Fruit fly (Drosophila melanogaster) whole organism, adult: ENCODE measurements around the gene emc.
A peak's percentile ranks its signal among the peaks of the same experiment; 100 is the strongest.

Experiments used
- CG11617 ChIP-seq: fragments of 200-800 bp; sonication (Bioruptor generic); optimal IDR thresholded peaks from 2 replicates; lab custom pipeline; 2017; ENCODE audit warnings: mild to moderate bottlenecking, missing biosample characterization, missing genetic modification reagents, missing genetic modification characterization
- CG12768 ChIP-seq: fragments of 200-800 bp; sonication (Bioruptor generic); optimal IDR thresholded peaks from 2 replicates; lab custom pipeline; 2017; ENCODE audit warnings: missing biosample characterization, missing genetic modification characterization, mild to moderate bottlenecking, moderate library complexity, missing genetic modification reagents
- CG14711 ChIP-seq: fragments of 200-800 bp; sonication (Bioruptor generic); optimal IDR thresholded peaks from 2 replicates; lab custom pipeline; 2018; ENCODE audit warnings: missing biosample characterization, mild to moderate bottlenecking, missing genetic modification characterization, moderate library complexity
- CG1620 ChIP-seq: fragments of 200-800 bp; sonication (Bioruptor generic); optimal IDR thresholded peaks from 2 replicates; lab custom pipeline; 2016; ENCODE audit warnings: missing biosample characterization, missing genetic modification characterization
- CG33017 ChIP-seq: fragments of 200-800 bp; sonication (Bioruptor generic); optimal IDR thresholded peaks from 2 replicates; lab custom pipeline; 2018; ENCODE audit warnings: missing biosample characterization, mild to moderate bottlenecking, missing genetic modification characterization, moderate library complexity
- CG5204 ChIP-seq: fragments of 200-800 bp; sonication (Bioruptor generic); optimal IDR thresholded peaks from 2 replicates; lab custom pipeline; 2016; ENCODE audit warnings: missing biosample characterization, missing genetic modification characterization
- CG7045 ChIP-seq: fragments of 200-800 bp; sonication (Bioruptor generic); optimal IDR thresholded peaks from 2 replicates; lab custom pipeline; 2017; ENCODE audit warnings: missing biosample characterization, mild to moderate bottlenecking, missing genetic modification characterization
- CG7101 ChIP-seq: fragments of 200-800 bp; sonication (Bioruptor generic); optimal IDR thresholded peaks from 2 replicates; lab custom pipeline; 2018; ENCODE audit warnings: missing biosample characterization, mild to moderate bottlenecking, missing genetic modification characterization, moderate library complexity
- Clk ChIP-seq: fragments of 200-800 bp; sonication (Bioruptor generic); optimal IDR thresholded peaks from 2 replicates; lab custom pipeline; 2017; ENCODE audit warnings: missing biosample characterization, missing genetic modification characterization
- Crg-1 ChIP-seq: fragments of 200-800 bp; sonication (Bioruptor generic); optimal IDR thresholded peaks from 2 replicates; lab custom pipeline; 2016; ENCODE audit warnings: missing biosample characterization, missing genetic modification characterization
- Hr96 ChIP-seq: fragments of 200-800 bp; sonication (Bioruptor generic); optimal IDR thresholded peaks from 2 replicates; lab custom pipeline; 2016; ENCODE audit warnings: missing biosample characterization, missing genetic modification characterization
- Mnt ChIP-seq: fragments of 200-800 bp; sonication (Bioruptor generic); optimal IDR thresholded peaks from 2 replicates; lab custom pipeline; 2016; ENCODE audit warnings: missing biosample characterization, mild to moderate bottlenecking, missing genetic modification characterization
- bab1 ChIP-seq: fragments of 200-800 bp; sonication (Bioruptor generic); optimal IDR thresholded peaks from 3 replicates; lab custom pipeline; 2019; ENCODE audit warnings: missing biosample characterization, mild to moderate bottlenecking, missing genetic modification characterization, moderate library complexity
- cic ChIP-seq: fragments of 200-800 bp; sonication (Bioruptor generic); optimal IDR thresholded peaks from 2 replicates; lab custom pipeline; 2017; ENCODE audit warnings: missing biosample characterization, mild to moderate bottlenecking, missing genetic modification characterization, moderate library complexity
- cnc ChIP-seq, 2 experiments: fragments of >200 bp; optimal IDR thresholded peaks; 2 replicates each; lab custom pipeline; 2017
- kay ChIP-seq: fragments of 200-800 bp; sonication (Bioruptor generic); peaks from one replicate; lab custom pipeline; 2016; ENCODE audit warnings: missing biosample characterization, missing genetic modification characterization, borderline replicate concordance
- ovo ChIP-seq: fragments of 200-800 bp; sonication (Bioruptor generic); optimal IDR thresholded peaks from 2 replicates; lab custom pipeline; 2016; ENCODE audit warnings: missing biosample characterization, missing genetic modification characterization
- pad ChIP-seq: fragments of 200-800 bp; sonication (Bioruptor generic); optimal IDR thresholded peaks from 3 replicates; lab custom pipeline; 2017; ENCODE audit warnings: missing biosample characterization, missing genetic modification characterization, mild to moderate bottlenecking, moderate library complexity, missing genetic modification reagents
- tj ChIP-seq: fragments of 200-800 bp; sonication (Bioruptor generic); optimal IDR thresholded peaks from 3 replicates; lab custom pipeline; 2017; ENCODE audit warnings: missing biosample characterization, mild to moderate bottlenecking, missing genetic modification characterization, moderate library complexity
- toe ChIP-seq: fragments of 200-800 bp; sonication (Bioruptor generic); optimal IDR thresholded peaks from 2 replicates; lab custom pipeline; 2016; ENCODE audit warnings: missing biosample characterization, missing genetic modification characterization

The emc gene

DNA sequence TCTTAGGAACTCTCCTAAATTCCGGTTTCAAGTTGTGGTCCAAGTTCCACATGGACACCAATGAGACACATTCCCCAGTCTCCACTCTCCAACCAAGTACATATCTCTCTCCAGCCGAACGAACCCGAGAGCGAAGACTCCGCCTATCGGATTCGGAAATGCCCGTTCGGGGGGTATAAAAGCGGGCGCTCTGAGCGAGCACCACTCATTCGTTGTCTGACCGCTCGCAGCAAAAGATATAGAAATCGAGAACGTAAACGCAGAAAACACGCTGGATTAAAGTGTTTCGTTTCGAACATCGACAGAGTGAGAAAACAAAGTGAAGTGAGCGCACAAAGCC is at the start of gene emc:
Gene emc (plus strand): TSS at position 202 of the 340 bp plus-strand sequence.
- TF ChIP-seq Clk (GFP tag; lab: Kevin White, UChicago) (no peak), bab1 (peak; percentile 76), tj (GFP tag; lab: Kevin White, UChicago) (peak; percentile 47), ovo (GFP tag; lab: Kevin White, UChicago) (peak; percentile 57), CG5204 (GFP tag; lab: Kevin White, UChicago) (no peak), cnc (optimal IDR thresholded peaks at IDR 0.05; lab: Kevin White, UChicago) (no peak), CG1620 (peak; percentile 53), CG33017 (peak; percentile 81), cic (GFP tag; lab: Kevin White, UChicago) (peak; percentile 75), toe (GFP tag; lab: Kevin White, UChicago) (peak; percentile 39), CG11617 (GFP tag; lab: Kevin White, UChicago) (peak; percentile 65), Crg-1 (GFP tag; lab: Kevin White, UChicago) (peak; percentile 60), pad (GFP tag; lab: Kevin White, UChicago) (peak; percentile 99), CG12768 (peak; percentile 77), kay (GFP tag; lab: Kevin White, UChicago) (peak; percentile 79), CG7101 (peak; percentile 78), Hr96 (GFP tag; lab: Kevin White, UChicago) (peak; percentile 66), CG14711 (peak; percentile 52), CG7045 (GFP tag; lab: Kevin White, UChicago) (peak; percentile 31), Mnt (peak; percentile 94)

DNA sequence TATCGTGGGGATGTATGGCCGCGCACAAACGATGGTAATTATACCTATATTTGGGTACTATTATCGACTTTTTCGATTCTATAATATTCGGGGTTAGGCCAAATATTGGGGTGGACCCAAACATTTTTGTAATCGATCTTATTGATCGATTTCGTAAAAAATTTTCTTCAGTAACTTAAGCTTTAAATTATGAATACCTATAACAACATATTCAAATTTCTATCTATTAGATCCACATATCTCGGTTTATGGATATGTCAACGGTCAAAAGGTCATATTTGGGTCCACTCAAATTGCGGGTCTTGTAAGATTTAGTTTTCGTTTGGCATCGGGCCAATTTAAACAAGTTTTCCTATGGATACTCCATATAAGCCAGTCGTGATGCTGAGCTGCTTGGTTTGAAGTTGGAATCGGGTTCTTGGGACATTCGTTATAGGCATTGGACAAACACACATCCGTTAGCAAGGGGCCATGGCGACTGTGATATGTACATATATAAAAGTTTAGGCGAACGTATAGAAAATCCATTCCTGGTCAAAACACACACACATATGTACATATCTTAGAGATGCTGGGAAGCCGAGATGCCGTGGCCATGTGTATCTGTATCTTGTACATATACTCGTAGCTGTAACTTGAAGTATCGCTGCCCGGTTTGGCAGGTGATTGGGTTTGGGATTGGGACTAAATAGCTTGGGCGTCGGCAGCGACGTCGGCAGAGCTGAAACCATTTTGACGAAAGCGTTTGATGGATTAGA is 48.9 kb upstream of the emc start:
- no peak for TF ChIP-seq CG14711
- TF ChIP-seq CG11617 (GFP tag; lab: Kevin White, UChicago) = no peak
- TF ChIP-seq toe (GFP tag; lab: Kevin White, UChicago) = no peak
- no peak for TF ChIP-seq Crg-1 (GFP tag; lab: Kevin White, UChicago)
- no peak for TF ChIP-seq Clk (GFP tag; lab: Kevin White, UChicago)
- TF ChIP-seq CG7101 = no peak
- no peak for TF ChIP-seq ovo (GFP tag; lab: Kevin White, UChicago)
- no peak for TF ChIP-seq bab1

DNA sequence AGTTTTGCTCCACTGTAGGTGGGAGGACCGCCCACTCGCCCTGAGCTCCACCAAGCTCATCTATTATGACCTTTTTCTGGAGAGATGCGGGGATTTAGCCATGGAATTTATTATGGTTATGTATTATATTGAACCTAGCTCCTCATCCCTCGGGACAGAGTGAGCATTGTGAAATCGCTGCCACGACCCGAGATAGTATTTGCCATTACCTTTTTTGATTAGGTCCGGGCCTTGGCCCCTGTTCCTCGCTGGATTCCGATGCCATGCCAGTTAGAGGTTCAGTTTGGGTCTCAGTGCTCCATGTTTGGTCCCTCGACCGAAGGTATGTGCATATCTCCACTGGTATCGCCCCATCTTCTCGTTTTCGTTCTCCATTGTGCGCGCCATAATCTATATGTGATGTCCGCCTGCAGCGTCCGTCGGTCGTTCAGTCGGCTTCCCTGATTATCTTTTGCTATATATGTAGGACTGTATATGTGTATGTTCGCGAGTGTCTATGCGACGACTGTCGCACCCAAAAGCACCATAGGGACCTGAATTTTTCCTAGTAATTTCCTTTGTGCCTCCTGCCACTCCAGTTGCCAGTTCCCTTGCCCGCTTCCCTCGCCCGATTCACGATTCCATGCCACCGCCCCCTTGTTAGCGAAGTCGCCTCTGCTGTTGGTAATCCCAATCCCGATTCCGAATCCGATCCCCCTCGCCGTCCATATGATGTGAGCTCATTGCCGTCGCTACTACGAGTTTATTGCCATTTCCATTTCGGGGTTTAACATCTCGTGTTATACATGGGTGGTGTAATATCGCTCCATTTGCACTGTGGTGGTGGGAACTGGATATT is 47.2 kb upstream of the emc start:
- TF ChIP-seq CG12768 (no peak), ovo (GFP tag; lab: Kevin White, UChicago) (no peak), tj (GFP tag; lab: Kevin White, UChicago) (no peak), CG14711 (no peak), CG33017 (no peak), bab1 (no peak), CG7101 (no peak), Crg-1 (GFP tag; lab: Kevin White, UChicago) (no peak), cic (GFP tag; lab: Kevin White, UChicago) (no peak), Clk (GFP tag; lab: Kevin White, UChicago) (no peak), CG5204 (GFP tag; lab: Kevin White, UChicago) (no peak), CG11617 (GFP tag; lab: Kevin White, UChicago) (no peak), pad (GFP tag; lab: Kevin White, UChicago) (no peak), CG1620 (no peak), cnc (optimal IDR thresholded peaks at IDR 0.05; lab: Kevin White, UChicago) (no peak), kay (GFP tag; lab: Kevin White, UChicago) (no peak), CG7045 (GFP tag; lab: Kevin White, UChicago) (no peak), toe (GFP tag; lab: Kevin White, UChicago) (no peak)

DNA sequence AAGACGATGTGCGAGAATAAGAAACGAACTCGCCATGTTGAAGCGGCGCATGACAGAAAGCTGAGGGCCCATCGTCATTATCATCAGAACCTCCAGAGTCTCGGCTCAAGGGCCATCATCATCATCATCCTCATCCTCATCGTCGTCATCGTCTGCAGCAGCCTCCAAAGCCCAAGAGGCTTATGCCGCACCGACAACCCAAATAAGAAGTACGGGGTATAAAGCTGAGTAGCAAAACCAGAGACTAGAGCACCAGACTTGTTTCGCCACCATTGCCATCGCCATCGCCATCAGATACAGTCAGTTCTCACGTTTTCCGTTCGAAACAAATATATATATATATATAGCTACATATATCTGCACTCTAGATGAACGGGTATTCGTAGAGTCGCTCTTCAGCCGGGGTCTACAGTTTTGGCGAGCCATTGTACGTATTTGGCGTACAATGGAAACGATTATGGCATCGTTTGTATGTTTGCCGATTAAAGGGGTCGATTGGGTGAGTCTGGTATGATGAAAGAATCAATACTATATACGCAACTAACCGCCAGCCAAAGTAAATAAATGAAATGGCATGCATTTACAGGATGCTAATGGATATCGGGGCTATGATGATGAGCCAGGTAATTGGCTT is 45.9 kb upstream of the emc start:
- TF ChIP-seq toe (GFP tag; lab: Kevin White, UChicago) = no peak

DNA sequence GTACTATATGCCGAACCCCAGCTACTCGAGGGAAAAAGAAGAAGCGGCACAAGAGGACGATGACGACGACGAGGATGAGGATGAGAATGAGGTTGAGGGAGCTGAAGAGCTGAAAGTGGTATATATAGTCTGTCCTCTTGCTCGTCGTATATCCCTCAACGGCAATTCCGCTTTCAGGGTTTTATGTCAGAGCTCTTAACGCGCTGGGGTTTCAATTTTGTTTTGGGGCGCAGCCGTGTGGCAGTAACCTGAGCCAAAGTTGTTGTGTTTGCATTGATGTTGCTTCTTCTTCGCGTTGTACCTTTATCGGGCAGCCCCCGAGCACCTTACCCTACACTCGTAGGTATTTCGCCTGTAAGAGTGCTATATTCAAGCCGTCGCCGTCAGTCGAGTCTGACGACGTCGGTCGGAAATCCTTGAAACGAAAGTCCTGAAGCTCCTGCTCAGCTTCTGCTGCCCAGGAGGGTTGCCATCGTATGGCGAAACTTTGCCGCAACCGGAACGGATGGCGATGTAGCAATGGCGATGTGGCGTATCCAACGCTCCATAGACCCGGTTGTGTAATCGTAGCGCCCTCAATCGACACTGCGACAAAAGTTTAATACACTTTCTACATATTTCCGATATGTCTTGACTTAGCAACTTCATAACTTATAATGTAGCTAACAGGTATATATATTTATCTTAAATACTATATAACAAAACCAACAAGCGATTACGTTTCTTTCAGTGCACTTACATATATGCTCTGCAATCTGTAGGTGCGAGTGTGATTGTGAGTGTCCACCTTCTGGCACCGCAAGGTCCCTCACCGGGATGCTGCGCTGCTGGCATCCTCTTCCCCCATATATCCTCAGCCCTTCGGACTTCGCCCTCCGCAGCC is 44.3 kb upstream of the emc start:
- no peak for TF ChIP-seq CG11617 (GFP tag; lab: Kevin White, UChicago)
- TF ChIP-seq kay (GFP tag; lab: Kevin White, UChicago) = no peak
- no peak for TF ChIP-seq Hr96 (GFP tag; lab: Kevin White, UChicago)
- no peak for TF ChIP-seq tj (GFP tag; lab: Kevin White, UChicago)
- no peak for TF ChIP-seq CG12768
- no peak for TF ChIP-seq CG1620
